Fruit fly (Drosophila melanogaster) whole organism, wandering third instar larva: ENCODE results near the gene PH4alphaMP.

Experiments
- Abd-B ChIP-seq: fragments of >200 bp; optimal IDR thresholded peaks from 2 replicates; lab custom pipeline; 2017; ENCODE audit warnings: missing biosample characterization, missing genetic modification characterization
- CG32264 ChIP-seq: fragments of 200-800 bp; sonication (Bioruptor generic); optimal IDR thresholded peaks from 2 replicates; lab custom pipeline; 2016; ENCODE audit warnings: missing biosample characterization, missing genetic modification characterization
- CG9705 ChIP-seq: fragments of 200-800 bp; sonication (Bioruptor generic); optimal IDR thresholded peaks from 2 replicates; lab custom pipeline; 2018; ENCODE audit warnings: missing biosample characterization, mild to moderate bottlenecking, missing genetic modification characterization
- CrebA ChIP-seq: fragments of 200-800 bp; sonication (Bioruptor generic); optimal IDR thresholded peaks from 2 replicates; lab custom pipeline; 2016; ENCODE audit warnings: missing biosample characterization, mild to moderate bottlenecking, missing genetic modification characterization, borderline replicate concordance
- Dfd ChIP-seq: fragments of >200 bp; optimal IDR thresholded peaks from 2 replicates; lab custom pipeline; 2017; ENCODE audit warnings: missing biosample characterization, missing genetic modification characterization
- GATAd ChIP-seq: sonication (Bioruptor generic); optimal IDR thresholded peaks from 2 replicates; lab custom pipeline; 2016; ENCODE audit warnings: missing biosample characterization, missing genetic modification characterization
- HLH106 ChIP-seq: fragments of 200-800 bp; optimal IDR thresholded peaks from 3 replicates; lab custom pipeline; 2019; ENCODE audit warnings: missing biosample characterization, mild to moderate bottlenecking, missing genetic modification characterization, moderate library complexity
- Hr83 ChIP-seq: fragments of 200-300 bp; sonication (Bioruptor generic); optimal IDR thresholded peaks from 2 replicates; lab custom pipeline; 2016; ENCODE audit warnings: missing biosample characterization, mild to moderate bottlenecking, missing genetic modification characterization, moderate library complexity; ENCODE audit not compliant: poor library complexity, severe bottlenecking
- Mio ChIP-seq: sonication (Bioruptor generic); optimal IDR thresholded peaks from 2 replicates; lab custom pipeline; 2016; ENCODE audit warnings: missing biosample characterization, missing genetic modification characterization
- Myc ChIP-seq: fragments of >200 bp; optimal IDR thresholded peaks from 2 replicates; lab custom pipeline; 2017
- N ChIP-seq: fragments of >200 bp; optimal IDR thresholded peaks from 2 replicates; lab custom pipeline; 2018; ENCODE audit warnings: missing biosample characterization, missing external identifiers, missing genetic modification characterization
- OdsH ChIP-seq: fragments of 200-800 bp; sonication (Bioruptor generic); optimal IDR thresholded peaks from 2 replicates; lab custom pipeline; 2016; ENCODE audit warnings: missing biosample characterization, mild to moderate bottlenecking, missing genetic modification characterization
- Rel ChIP-seq, 2 experiments: fragments of 200-800 bp; sonication (Bioruptor generic) in 1 of 2; optimal IDR thresholded peaks; 2 replicates in 1 of 2; 3 replicates in 1 of 2; lab custom pipeline; 2016 to 2019; ENCODE audit warnings: mild to moderate bottlenecking in 2 of 2, missing biosample characterization in 2 of 2, missing genetic modification characterization in 2 of 2, moderate library complexity in 1 of 2
- Sp1 ChIP-seq: fragments of 200-800 bp; sonication (Bioruptor generic); optimal IDR thresholded peaks from 3 replicates; lab custom pipeline; 2019; ENCODE audit warnings: missing biosample characterization, mild to moderate bottlenecking, missing genetic modification characterization, moderate library complexity
- br ChIP-seq: fragments of 200-800 bp; sonication (Bioruptor generic); optimal IDR thresholded peaks from 2 replicates; lab custom pipeline; 2016; ENCODE audit warnings: missing biosample characterization, missing genetic modification characterization
- dl ChIP-seq, 2 experiments: fragments of 175-275, 200-275 bp in 1 of 2; fragments of 200-275 bp in 1 of 2; sonication (Bioruptor generic); optimal IDR thresholded peaks; lab custom pipeline; 2018; ENCODE audit warnings: mild to moderate bottlenecking in 2 of 2, missing biosample characterization in 2 of 2, missing genetic modification characterization in 2 of 2, moderate library complexity in 2 of 2; ENCODE audit not compliant: partially characterized antibody in 2 of 2, insufficient read depth in 1 of 2
- dmrt93B ChIP-seq: fragments of 200-800 bp; sonication (Bioruptor generic); optimal IDR thresholded peaks from 2 replicates; lab custom pipeline; 2018; ENCODE audit warnings: missing biosample characterization, mild to moderate bottlenecking, missing genetic modification characterization
- dsf ChIP-seq: sonication (Bioruptor generic); optimal IDR thresholded peaks from 2 replicates; lab custom pipeline; 2016; ENCODE audit warnings: missing biosample characterization, missing genetic modification characterization, borderline replicate concordance
- ey ChIP-seq: fragments of 200-800 bp; sonication (Bioruptor generic); optimal IDR thresholded peaks from 2 replicates; lab custom pipeline; 2016; ENCODE audit warnings: missing biosample characterization, missing genetic modification characterization
- fru ChIP-seq: fragments of 200-800 bp; sonication (Bioruptor generic); optimal IDR thresholded peaks from 3 replicates; lab custom pipeline; 2016; ENCODE audit warnings: missing biosample characterization, mild to moderate bottlenecking, missing genetic modification characterization
- jim ChIP-seq: fragments of 175-275, 200-325 bp; sonication (Bioruptor generic); optimal IDR thresholded peaks from 2 replicates; lab custom pipeline; 2016; ENCODE audit warnings: missing biosample characterization, mild to moderate bottlenecking, missing genetic modification characterization
- pan ChIP-seq: fragments of >200 bp; optimal IDR thresholded peaks from 2 replicates; lab custom pipeline; 2017
- psq ChIP-seq: fragments of 200-800 bp; sonication (Bioruptor generic); optimal IDR thresholded peaks from 3 replicates; lab custom pipeline; 2017; ENCODE audit warnings: missing biosample characterization, mild to moderate bottlenecking, missing genetic modification characterization, moderate library complexity
- rgr ChIP-seq: fragments of 200-800 bp; sonication (Bioruptor generic); optimal IDR thresholded peaks from 3 replicates; lab custom pipeline; 2016; ENCODE audit warnings: missing biosample characterization, mild to moderate bottlenecking, missing genetic modification characterization
- sage ChIP-seq: fragments of 200-800 bp; sonication (Bioruptor generic); optimal IDR thresholded peaks from 2 replicates; lab custom pipeline; 2016; ENCODE audit warnings: missing biosample characterization, mild to moderate bottlenecking, missing genetic modification characterization
- sv ChIP-seq: fragments of 200-800 bp; sonication (Bioruptor generic); optimal IDR thresholded peaks from 3 replicates; lab custom pipeline; 2016; ENCODE audit warnings: missing biosample characterization, missing genetic modification characterization
- tai ChIP-seq: sonication (Bioruptor generic); optimal IDR thresholded peaks from 2 replicates; lab custom pipeline; 2016; ENCODE audit warnings: missing biosample characterization, missing genetic modification characterization
- usp ChIP-seq: fragments of >200 bp; optimal IDR thresholded peaks from 2 replicates; lab custom pipeline; 2017; ENCODE audit warnings: missing biosample characterization, missing genetic modification characterization

PH4alphaMP gene

DNA sequence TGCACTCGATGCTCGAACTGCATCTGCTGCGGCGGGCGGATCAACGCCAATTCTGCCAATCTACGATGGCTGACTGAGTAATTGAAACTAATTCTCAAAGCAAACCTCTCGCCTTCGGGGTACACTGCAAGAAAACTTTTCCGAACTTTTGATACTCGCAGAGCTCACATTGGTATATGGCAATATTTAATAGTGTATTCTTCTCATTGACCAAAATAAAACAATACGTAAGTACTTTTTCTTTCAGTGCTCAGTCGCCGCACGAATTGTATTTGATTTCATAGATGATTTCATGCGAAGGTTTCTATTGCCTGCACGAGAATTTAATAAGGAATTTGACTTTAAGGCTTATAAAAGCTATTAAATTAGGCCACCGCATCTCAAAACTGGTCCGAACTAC, 29.7 kb upstream of the PH4alphaMP start:
- no peak for TF ChIP-seq fru (GFP tag; lab: Kevin White, UChicago)
- no peak for TF ChIP-seq CG32264 (GFP tag; lab: Kevin White, UChicago)
- TF ChIP-seq Hr83, result no peak
- no peak for TF ChIP-seq N (GFP tag; lab: Kevin White, UChicago)
- TF ChIP-seq dmrt93B (GFP tag; lab: Kevin White, UChicago), result no peak
- TF ChIP-seq br (GFP tag; lab: Kevin White, UChicago), result no peak
- TF ChIP-seq jim (GFP tag; lab: Kevin White, UChicago), result no peak
- no peak for TF ChIP-seq GATAd (GFP tag; lab: Kevin White, UChicago)
- TF ChIP-seq CG9705 (GFP tag; lab: Kevin White, UChicago), result no peak
- no peak for TF ChIP-seq dl (GFP tag; optimal IDR thresholded peaks at IDR 0.05; lab: Kevin White, UChicago; ENCODE audit: insufficient read depth in 1 of 2, partially characterized antibody in 2 of 2)

DNA sequence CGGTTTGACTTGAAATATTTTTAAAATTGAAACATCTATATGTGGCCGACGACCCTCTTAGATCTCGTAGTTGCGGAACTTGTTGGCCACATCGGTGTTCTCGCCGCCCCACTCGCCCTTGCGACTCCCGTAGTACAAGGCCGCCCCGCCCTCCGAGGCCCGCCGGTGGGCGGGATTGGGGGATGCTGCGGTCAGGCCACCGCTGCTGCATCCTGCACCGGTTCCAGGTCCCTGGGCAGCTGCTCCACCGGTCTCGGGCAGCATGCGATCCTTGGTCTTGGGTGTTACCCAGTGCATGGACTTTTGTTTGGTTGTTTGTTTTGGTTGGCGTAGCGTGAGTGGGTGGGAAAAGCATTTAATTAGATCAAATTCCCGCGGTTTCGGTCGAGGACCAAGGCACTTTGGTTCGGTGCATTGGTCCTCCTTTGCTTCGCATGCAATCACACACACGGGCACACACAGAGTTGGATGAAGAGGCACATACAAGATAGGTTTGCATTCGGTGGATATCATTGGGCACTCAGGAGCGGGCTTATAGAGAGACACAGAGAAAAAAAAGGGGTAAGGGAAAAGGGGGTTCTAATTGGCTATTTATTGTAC, 22.4 kb upstream of the PH4alphaMP start:
- peak; percentile 100 for TF ChIP-seq Dfd (GFP tag; lab: Kevin White, UChicago)
- no peak for TF ChIP-seq br (GFP tag; lab: Kevin White, UChicago)

- TF ChIP-seq fru (GFP tag; lab: Kevin White, UChicago), result no peak
- no peak for TF ChIP-seq N (GFP tag; lab: Kevin White, UChicago)
- no peak for TF ChIP-seq CrebA (GFP tag; lab: Kevin White, UChicago)
- no peak for TF ChIP-seq dsf (GFP tag; lab: Kevin White, UChicago)
These were observed 18.4 kb upstream of the PH4alphaMP start, which contains the start of the genes CG31524 and CG9698 for dm6 chr3R:30514255-30514827. CG31524 (minus strand) TSS chr3R:30514355. CG9698 (plus strand) TSS chr3R:30514777.

dm6 chr3R:30512114-30512513, 16.2 kb upstream of the PH4alphaMP start, which contains the start of gene PH4alphaNE2:
PH4alphaNE2 (minus strand) TSS chr3R:30512214.
- TF ChIP-seq GATAd (GFP tag; lab: Kevin White, UChicago), result no peak
- TF ChIP-seq CG32264 (GFP tag; lab: Kevin White, UChicago), result no peak
- TF ChIP-seq OdsH (GFP tag; lab: Kevin White, UChicago), result no peak
- no peak for TF ChIP-seq Myc
- TF ChIP-seq pan (lab: Kevin White, UChicago), result no peak
- no peak for TF ChIP-seq HLH106 (tag; lab: Kevin White, UChicago)
- no peak for TF ChIP-seq dmrt93B (GFP tag; lab: Kevin White, UChicago)
- no peak for TF ChIP-seq ey (GFP tag; lab: Kevin White, UChicago)
- TF ChIP-seq Sp1, result no peak
- no peak for TF ChIP-seq Rel (GFP tag; optimal IDR thresholded peaks at IDR 0.05; lab: Kevin White, UChicago)
- no peak for TF ChIP-seq Rel (tag; optimal IDR thresholded peaks at IDR 0.05; lab: Kevin White, UChicago)
- TF ChIP-seq dsf (GFP tag; lab: Kevin White, UChicago), result no peak
- TF ChIP-seq Mio, result no peak
- TF ChIP-seq sv (GFP tag; lab: Kevin White, UChicago), result no peak
- no peak for TF ChIP-seq psq (GFP tag; lab: Kevin White, UChicago)
- no peak for TF ChIP-seq fru (GFP tag; lab: Kevin White, UChicago)
- TF ChIP-seq, all 38 proteins: peak for 0

DNA sequence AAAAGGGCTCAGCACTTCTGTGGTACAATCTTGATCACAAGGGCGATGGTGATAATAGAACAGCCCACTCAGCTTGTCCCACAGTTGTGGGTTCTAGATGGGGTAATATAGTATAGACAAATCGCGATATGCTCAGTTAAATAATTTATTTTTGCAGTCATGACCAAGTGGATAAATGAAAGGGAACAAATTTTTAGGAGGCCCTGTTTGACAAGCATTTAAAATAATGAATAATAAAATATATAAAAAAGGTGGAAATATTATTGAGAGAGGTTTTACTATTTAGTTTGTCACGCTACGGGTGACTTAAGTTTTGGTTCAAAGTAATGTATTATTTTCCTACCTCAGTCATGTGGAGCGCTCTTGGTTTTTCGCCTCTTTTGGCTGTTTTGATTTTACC, 11.8 kb upstream of the PH4alphaMP start, which contains the start of gene CG34041:
Gene CG34041 (plus strand): TSS at position 301 of the 400 bp plus-strand sequence.
- TF ChIP-seq usp (GFP tag; lab: Kevin White, UChicago), result no peak
- TF ChIP-seq dl (GFP tag; optimal IDR thresholded peaks at IDR 0.05; lab: Kevin White, UChicago; ENCODE audit: insufficient read depth in 1 of 2, partially characterized antibody in 2 of 2), result no peak
- no peak for TF ChIP-seq dmrt93B (GFP tag; lab: Kevin White, UChicago)
- no peak for TF ChIP-seq Abd-B (GFP tag; lab: Kevin White, UChicago)
- TF ChIP-seq Mio, result no peak
- TF ChIP-seq CG9705 (GFP tag; lab: Kevin White, UChicago), result no peak
- no peak for TF ChIP-seq Hr83
- no peak for TF ChIP-seq Dfd (GFP tag; lab: Kevin White, UChicago)
- TF ChIP-seq N (GFP tag; lab: Kevin White, UChicago), result no peak
- no peak for TF ChIP-seq Myc
- no peak for TF ChIP-seq ey (GFP tag; lab: Kevin White, UChicago)
- TF ChIP-seq rgr, result no peak
- TF ChIP-seq CG32264 (GFP tag; lab: Kevin White, UChicago), result no peak
- TF ChIP-seq tai (GFP tag; lab: Kevin White, UChicago), result no peak
- TF ChIP-seq br (GFP tag; lab: Kevin White, UChicago), result no peak
- TF ChIP-seq HLH106 (tag; lab: Kevin White, UChicago), result no peak
- TF ChIP-seq OdsH (GFP tag; lab: Kevin White, UChicago), result no peak
- TF ChIP-seq sage (GFP tag; lab: Kevin White, UChicago), result no peak
